Worm (Caenorhabditis elegans): ENCODE results near the gene wdr-46.

Gene wdr-46

DNA sequence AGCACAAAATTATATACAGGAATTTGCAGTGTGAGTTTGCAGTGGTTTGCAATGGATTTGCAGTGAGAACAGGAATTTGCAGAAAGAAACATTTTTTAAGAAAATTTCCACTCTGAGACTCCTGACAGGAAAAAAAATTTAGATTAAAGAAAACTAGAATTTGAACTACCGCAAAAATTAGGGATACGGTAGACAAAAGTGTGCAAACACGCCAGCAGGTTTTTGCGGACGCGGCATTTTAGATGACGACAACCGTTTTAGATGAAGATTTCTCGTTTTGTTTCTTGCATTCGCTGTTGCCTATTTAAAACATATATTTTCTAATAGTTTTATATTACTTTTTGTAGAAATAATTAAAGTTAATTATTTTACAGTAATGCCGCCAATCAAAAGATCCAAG lies at the start of gene wdr-46:
Gene wdr-46, plus strand, starts transcription at position 375 of the 400 bp plus-strand sequence.
- TF ChIP-seq lin-15B (tag; optimal IDR thresholded peaks at IDR 0.05) (peak; percentile 71), sox-4 (tag; optimal IDR thresholded peaks at IDR 0.05) (peak; percentile 45), hlh-17 (GFP tag; optimal IDR thresholded peaks at IDR 0.05; ENCODE audit: borderline replicate concordance) (no peak), snu-23 (GFP tag; optimal IDR thresholded peaks at IDR 0.05) (peak; percentile 91), zip-4 (GFP tag; optimal IDR thresholded peaks at IDR 0.05) (peak; percentile 57), fkh-4 (tag; optimal IDR thresholded peaks at IDR 0.05; ENCODE audit: borderline replicate concordance) (peak; percentile 42), C34B4.2 (tag; optimal IDR thresholded peaks at IDR 0.05) (no peak), nhr-237 (tag; optimal IDR thresholded peaks at IDR 0.05) (peak; percentile 62), fkh-10 (GFP tag; optimal IDR thresholded peaks at IDR 0.05) (peak; percentile 48), jun-1 (tag; optimal IDR thresholded peaks at IDR 0.05) (peak; percentile 83), unc-62 (GFP tag; optimal IDR thresholded peaks at IDR 0.05) (no peak), zag-1 (tag; optimal IDR thresholded peaks at IDR 0.05) (peak; percentile 11), ets-5 (GFP tag; IDR thresholded peaks at IDR 0.05) (no peak), nhr-28 (tag; optimal IDR thresholded peaks at IDR 0.05) (no peak), tlp-1 (tag; optimal IDR thresholded peaks at IDR 0.05) (no peak), lir-3 (tag; optimal IDR thresholded peaks at IDR 0.05; ENCODE audit: poor library complexity) (peak; percentile 54), efl-3 (GFP tag; optimal IDR thresholded peaks at IDR 0.05) (peak; percentile 18), F16B12.6 (tag; optimal IDR thresholded peaks at IDR 0.05) (peak; percentile 98), dsc-1 (tag; optimal IDR thresholded peaks at IDR 0.05) (peak; percentile 91), fkh-8 (tag; optimal IDR thresholded peaks at IDR 0.05) (peak; percentile 65), xbp-1 (tag; optimal IDR thresholded peaks at IDR 0.05) (peak; percentile 89), mdl-1 (tag; optimal IDR thresholded peaks at IDR 0.05) (peak in 1 of 2 experiments; percentile 79), pag-3 (tag; optimal IDR thresholded peaks at IDR 0.05; ENCODE audit: borderline replicate concordance, insufficient read depth) (no peak), ztf-4 (tag; optimal IDR thresholded peaks at IDR 0.05) (peak; percentile 65), fos-1 (tag; optimal IDR thresholded peaks at IDR 0.05) (peak; percentile 84), hlh-4 (tag; optimal IDR thresholded peaks at IDR 0.05) (no peak), aly-2 (tag; optimal IDR thresholded peaks at IDR 0.05) (peak; percentile 72), skn-1 (tag; optimal IDR thresholded peaks at IDR 0.05) (peak; percentile 88), ceh-88 (GFP tag; IDR thresholded peaks at IDR 0.05) (peak; percentile 63), snpc-4 (tag; optimal IDR thresholded peaks at IDR 0.05) (peak; percentile 70), mep-1 (tag; optimal IDR thresholded peaks at IDR 0.05) (peak; percentile 93), nhr-85 (tag) (peak; percentile 92), ceh-90 (tag; optimal IDR thresholded peaks at IDR 0.05) (peak; percentile 47), nhr-47 (tag; optimal IDR thresholded peaks at IDR 0.05) (peak; percentile 92), pqm-1 (tag; optimal IDR thresholded peaks at IDR 0.05) (no peak), egl-13 (tag; optimal IDR thresholded peaks at IDR 0.05) (peak; percentile 78), sup-37 (GFP tag; optimal IDR thresholded peaks at IDR 0.05) (peak; percentile 38), alr-1 (tag; optimal IDR thresholded peaks at IDR 0.05; ENCODE audit: borderline replicate concordance) (no peak), ceh-82 (tag; optimal IDR thresholded peaks at IDR 0.05) (peak; percentile 84 to 89 (median 87)), mef-2 (tag; optimal IDR thresholded peaks at IDR 0.05) (no peak), C16A3.4 (tag; optimal IDR thresholded peaks at IDR 0.05) (peak; percentile 87), hpl-2 (GFP tag; optimal IDR thresholded peaks at IDR 0.05) (no peak), swsn-7 (tag; optimal IDR thresholded peaks at IDR 0.05) (peak; percentile 87), C04F5.9 (tag; optimal IDR thresholded peaks at IDR 0.05) (peak; percentile 73), elt-3 (tag; optimal IDR thresholded peaks at IDR 0.05) (peak in 3 of 6 experiments; percentile 56 to 83 (median 66)), unc-86 (tag; optimal IDR thresholded peaks at IDR 0.05) (peak; percentile 86), nhr-12 (tag; optimal IDR thresholded peaks at IDR 0.05) (no peak), lsy-2 (tag; optimal IDR thresholded peaks at IDR 0.05) (peak; percentile 100), tbx-2 (tag; optimal IDR thresholded peaks at IDR 0.05) (peak; percentile 89), lin-39 (tag; optimal IDR thresholded peaks at IDR 0.05) (peak; percentile 83), blmp-1 (tag; optimal IDR thresholded peaks at IDR 0.05) (no peak), ces-1 (GFP tag; optimal IDR thresholded peaks at IDR 0.05) (no peak), ceh-8 (GFP tag; optimal IDR thresholded peaks at IDR 0.05) (peak; percentile 76), nhr-77 (tag; optimal IDR thresholded peaks at IDR 0.05) (peak; percentile 60)

Measured in whole organism, L1 larva.